Fruit fly (Drosophila melanogaster) whole organism, embryonic: Measurements from ENCODE around the gene Hrs.

Experiments used
- Asciz ChIP-seq: fragments of 200-800 bp; sonication (Bioruptor generic); optimal IDR thresholded peaks from 2 replicates; lab custom pipeline; 2017; ENCODE audit warnings: missing biosample characterization, mild to moderate bottlenecking, missing genetic modification characterization, missing genetic modification reagents
- Blimp-1 ChIP-seq: fragments of 200-800 bp; sonication (Bioruptor generic); optimal IDR thresholded peaks from 3 replicates; lab custom pipeline; 2018; ENCODE audit warnings: missing biosample characterization, missing genetic modification characterization, mild to moderate bottlenecking, moderate library complexity, missing genetic modification reagents
- BtbVII ChIP-seq: fragments of 200-800 bp; sonication (Bioruptor generic); optimal IDR thresholded peaks from 3 replicates; lab custom pipeline; 2017; ENCODE audit warnings: missing biosample characterization, mild to moderate bottlenecking, missing genetic modification characterization
- CG10543 ChIP-seq: fragments of 200-800 bp; sonication (Bioruptor generic); optimal IDR thresholded peaks from 3 replicates; lab custom pipeline; 2017; ENCODE audit warnings: missing biosample characterization, mild to moderate bottlenecking, missing genetic modification characterization, moderate library complexity
- CG11456 ChIP-seq: fragments of 200-800 bp; sonication (Bioruptor generic); IDR thresholded peaks from 3 replicates; pipeline ENCODE4 v1.3.6; 2022; ENCODE audit warnings: missing biosample characterization, missing genetic modification characterization
- CG11723 ChIP-seq: fragments of 200-800 bp; sonication (Bioruptor generic); optimal IDR thresholded peaks from 2 replicates; lab custom pipeline; 2017; ENCODE audit warnings: missing biosample characterization, mild to moderate bottlenecking, missing genetic modification characterization
- CG12236 ChIP-seq: fragments of 200-800 bp; sonication (Bioruptor generic); optimal IDR thresholded peaks from 2 replicates; lab custom pipeline; 2016; ENCODE audit warnings: missing biosample characterization, missing genetic modification characterization
- CG1233 ChIP-seq: fragments of 200-800 bp; sonication (Bioruptor generic); optimal IDR thresholded peaks from 4 replicates; lab custom pipeline; 2018; ENCODE audit warnings: missing biosample characterization, mild to moderate bottlenecking, missing genetic modification characterization
- CG14667 ChIP-seq: fragments of 200-800 bp; sonication (Bioruptor generic); IDR thresholded peaks from 2 replicates; pipeline ENCODE4 v1.3.6; 2022; ENCODE audit warnings: missing biosample characterization, missing genetic modification characterization
- CG15073 ChIP-seq: fragments of 200-800 bp; sonication (Bioruptor generic); optimal IDR thresholded peaks from 2 replicates; lab custom pipeline; 2016; ENCODE audit warnings: missing biosample characterization, missing genetic modification characterization
- CG1529 ChIP-seq: fragments of 200-800 bp; sonication (Bioruptor generic); optimal IDR thresholded peaks from 3 replicates; lab custom pipeline; 2018; ENCODE audit warnings: missing biosample characterization, missing genetic modification characterization
- CG18764 ChIP-seq: fragments of 200-800 bp; sonication (Bioruptor generic); optimal IDR thresholded peaks from 3 replicates; lab custom pipeline; 2016; ENCODE audit warnings: missing biosample characterization, missing genetic modification characterization
- CG33213 ChIP-seq: fragments of 200-800 bp; sonication (Bioruptor generic); optimal IDR thresholded peaks from 3 replicates; lab custom pipeline; 2016; ENCODE audit warnings: missing biosample characterization, missing genetic modification characterization
- CG3407 ChIP-seq: fragments of 200-800 bp; sonication (Bioruptor generic); optimal IDR thresholded peaks from 2 replicates; lab custom pipeline; 2018; ENCODE audit warnings: missing biosample characterization, mild to moderate bottlenecking, missing genetic modification characterization
- CG4424 ChIP-seq: fragments of 200-800 bp; sonication (Bioruptor generic); optimal IDR thresholded peaks from 3 replicates; lab custom pipeline; 2016; ENCODE audit warnings: missing biosample characterization, missing genetic modification characterization
- CG4730 ChIP-seq: fragments of 200-800 bp; sonication (Bioruptor generic); IDR thresholded peaks from 2 replicates; pipeline ENCODE4 v1.3.6; 2022; ENCODE audit warnings: missing biosample characterization, missing genetic modification characterization
- CG5180 ChIP-seq: fragments of 200-800 bp; sonication (Bioruptor generic); optimal IDR thresholded peaks from 3 replicates; lab custom pipeline; 2017; ENCODE audit warnings: missing biosample characterization, missing genetic modification characterization, mild to moderate bottlenecking, moderate library complexity, missing genetic modification reagents
- CG6272 ChIP-seq: fragments of 200-800 bp; sonication (Bioruptor generic); IDR thresholded peaks from 2 replicates; pipeline ENCODE4 v1.3.6; 2022; ENCODE audit warnings: missing biosample characterization, missing genetic modification characterization
- CG6683 ChIP-seq: fragments of 200-800 bp; sonication (Bioruptor generic); optimal IDR thresholded peaks from 2 replicates; lab custom pipeline; 2017; ENCODE audit warnings: missing biosample characterization, mild to moderate bottlenecking, missing genetic modification characterization, missing genetic modification reagents
- CG6791 ChIP-seq: fragments of 200-800 bp; sonication (Bioruptor generic); IDR thresholded peaks from 3 replicates; pipeline ENCODE4 v1.3.6; 2022; ENCODE audit warnings: missing biosample characterization, missing genetic modification characterization; ENCODE audit not compliant: partially characterized antibody
- D ChIP-seq, 2 experiments: fragments of 200-800 bp in 1 of 2; fragments of >200 bp in 1 of 2; sonication (Bioruptor generic) in 1 of 2; optimal IDR thresholded peaks; 2 replicates in 1 of 2; 3 replicates in 1 of 2; lab custom pipeline; 2017; ENCODE audit warnings: mild to moderate bottlenecking in 1 of 2, missing biosample characterization in 1 of 2, missing genetic modification characterization in 1 of 2, missing genetic modification reagents in 1 of 2
- E2f2 ChIP-seq: fragments of 200-800 bp; sonication (Bioruptor generic); IDR thresholded peaks from 2 replicates; pipeline ENCODE4 v1.3.6; 2022; ENCODE audit warnings: missing biosample characterization, missing genetic modification characterization
- Fer2 ChIP-seq: fragments of 200-800 bp; sonication (Bioruptor generic); optimal IDR thresholded peaks from 2 replicates; lab custom pipeline; 2018; ENCODE audit warnings: missing biosample characterization, mild to moderate bottlenecking, missing genetic modification characterization, moderate library complexity
- H15 ChIP-seq: fragments of 200-800 bp; sonication (Bioruptor generic); IDR thresholded peaks from 3 replicates; pipeline ENCODE4 v1.3.6; 2022; ENCODE audit warnings: missing biosample characterization, missing genetic modification characterization
- Hr78 ChIP-seq, 2 experiments: fragments of 200-800 bp in 1 of 2; fragments of >200 bp in 1 of 2; sonication (Bioruptor generic) in 1 of 2; optimal IDR thresholded peaks; 2 replicates each; lab custom pipeline; 2017 to 2019; ENCODE audit warnings: missing biosample characterization in 2 of 2, missing genetic modification characterization in 2 of 2, mild to moderate bottlenecking in 1 of 2, moderate library complexity in 1 of 2
- NC2β ChIP-seq: fragments of 200-800 bp; sonication (Bioruptor generic); optimal IDR thresholded peaks from 2 replicates; lab custom pipeline; 2016; ENCODE audit warnings: missing biosample characterization, missing genetic modification characterization
- Nf-YB ChIP-seq: fragments of 200-800 bp; sonication (Bioruptor generic); optimal IDR thresholded peaks from 3 replicates; lab custom pipeline; 2019; ENCODE audit warnings: missing biosample characterization, mild to moderate bottlenecking, missing genetic modification characterization, moderate library complexity
- Side ChIP-seq: fragments of 200-800 bp; sonication (Bioruptor generic); optimal IDR thresholded peaks from 2 replicates; lab custom pipeline; 2016; ENCODE audit warnings: missing biosample characterization, missing genetic modification characterization
- Six4 ChIP-seq: fragments of 200-800 bp; sonication (Bioruptor generic); optimal IDR thresholded peaks from 2 replicates; lab custom pipeline; 2016; ENCODE audit warnings: missing biosample characterization, missing genetic modification characterization
- Sry-δ ChIP-seq: fragments of 200-800 bp; sonication (Bioruptor generic); optimal IDR thresholded peaks from 2 replicates; lab custom pipeline; 2016; ENCODE audit warnings: missing biosample characterization, missing genetic modification characterization
- Ssrp ChIP-seq: fragments of 200-800 bp; sonication (Bioruptor generic); optimal IDR thresholded peaks from 2 replicates; lab custom pipeline; 2018; ENCODE audit warnings: missing biosample characterization, mild to moderate bottlenecking, missing genetic modification characterization, moderate library complexity
- Taf1 ChIP-seq: fragments of 200-800 bp; sonication (Bioruptor generic); IDR thresholded peaks from 2 replicates; pipeline ENCODE4 v1.3.6; 2022; ENCODE audit warnings: missing biosample characterization, missing genetic modification characterization
- Xrp1 ChIP-seq: fragments of 200-800 bp; sonication (Bioruptor generic); IDR thresholded peaks from 2 replicates; pipeline ENCODE4 v1.3.6; 2022; ENCODE audit warnings: missing biosample characterization, missing genetic modification characterization
- az2 ChIP-seq: fragments of 200-800 bp; sonication (Bioruptor generic); optimal IDR thresholded peaks from 3 replicates; lab custom pipeline; 2016; ENCODE audit warnings: missing biosample characterization, missing genetic modification characterization
- caup ChIP-seq: fragments of 200-800 bp; sonication (Bioruptor generic); optimal IDR thresholded peaks from 3 replicates; lab custom pipeline; 2017; ENCODE audit warnings: missing biosample characterization, mild to moderate bottlenecking, missing genetic modification characterization, moderate library complexity; ENCODE audit not compliant: severe bottlenecking
- chn ChIP-seq: fragments of 200-800 bp; sonication (Bioruptor generic); optimal IDR thresholded peaks from 2 replicates; lab custom pipeline; 2016; ENCODE audit warnings: missing biosample characterization, missing genetic modification characterization
- exex ChIP-seq: fragments of 200-800 bp; sonication (Bioruptor generic); optimal IDR thresholded peaks from 4 replicates; lab custom pipeline; 2018; ENCODE audit warnings: missing biosample characterization, mild to moderate bottlenecking, missing genetic modification characterization, moderate library complexity
- hb ChIP-seq: fragments of 200-800 bp; sonication (Bioruptor generic); IDR thresholded peaks from 3 replicates; pipeline ENCODE4 v1.3.6; 2022; ENCODE audit warnings: missing biosample characterization, missing genetic modification characterization; ENCODE audit not compliant: partially characterized antibody
- hbn ChIP-seq: fragments of 200-800 bp; sonication (Bioruptor generic); IDR thresholded peaks from 2 replicates; pipeline ENCODE4 v1.3.6; 2022; ENCODE audit warnings: missing biosample characterization, missing genetic modification characterization; ENCODE audit not compliant: partially characterized antibody
- jing ChIP-seq: fragments of 200-800 bp; sonication (Bioruptor generic); optimal IDR thresholded peaks from 2 replicates; lab custom pipeline; 2018; ENCODE audit warnings: missing biosample characterization, mild to moderate bottlenecking, missing genetic modification characterization
- kah ChIP-seq: fragments of 200-800 bp; sonication (Bioruptor generic); optimal IDR thresholded peaks from 2 replicates; lab custom pipeline; 2018; ENCODE audit warnings: missing biosample characterization, mild to moderate bottlenecking, missing genetic modification characterization
- lab ChIP-seq: fragments of 200-800 bp; sonication (Bioruptor generic); optimal IDR thresholded peaks from 3 replicates; lab custom pipeline; 2017; ENCODE audit warnings: missing biosample characterization, missing genetic modification characterization, mild to moderate bottlenecking, moderate library complexity, missing genetic modification reagents
- lmd ChIP-seq: fragments of 200-800 bp; sonication (Bioruptor generic); IDR thresholded peaks from 2 replicates; pipeline ENCODE4 v1.3.6; 2022; ENCODE audit warnings: missing biosample characterization, missing genetic modification characterization
- nerfin-2 ChIP-seq: fragments of 200-800 bp; sonication (Bioruptor generic); IDR thresholded peaks from 2 replicates; pipeline ENCODE4 v1.3.6; 2022; ENCODE audit warnings: missing biosample characterization, missing genetic modification characterization; ENCODE audit not compliant: partially characterized antibody
- pan ChIP-seq, 4 experiments: fragments of >200 bp in 3 of 4; fragments of 200-800 bp in 1 of 4; sonication (Bioruptor generic) in 1 of 4; optimal IDR thresholded peaks in 3 of 4; IDR thresholded peaks in 1 of 4; 2 replicates each; pipeline versions ENCODE4 v1.3.6 to Lab custom; 2017 to 2022; ENCODE audit warnings: missing biosample characterization in 2 of 4, missing genetic modification characterization in 2 of 4, mixed read lengths in 1 of 4
- shn ChIP-seq: fragments of 200-800 bp; sonication (Bioruptor generic); optimal IDR thresholded peaks from 3 replicates; lab custom pipeline; 2016; ENCODE audit warnings: missing biosample characterization, missing genetic modification characterization

Hrs gene

dm6 chr2L:2754437-2755322 lies 14.9 kb downstream of the Hrs start (continued):
- TF ChIP-seq hb (GFP tag; lab: Robert Waterston, UW) (no peak), jing (GFP tag; lab: Kevin White, UChicago) (peak; percentile 8), caup (GFP tag; lab: Kevin White, UChicago) (peak; percentile 86), exex (tag; lab: Kevin White, UChicago) (peak; percentile 34), lmd (GFP tag; lab: Robert Waterston, UW) (no peak), CG5180 (GFP tag; lab: Kevin White, UChicago) (peak; percentile 81), CG12236 (GFP tag; lab: Kevin White, UChicago) (peak; percentile 81), Side (GFP tag; lab: Kevin White, UChicago) (peak; percentile 71), CG6791 (no peak), CG18764 (GFP tag; lab: Kevin White, UChicago) (peak; percentile 69), lab (peak; percentile 90), CG6683 (GFP tag; lab: Kevin White, UChicago) (peak; percentile 75), Nf-YB (GFP tag; lab: Kevin White, UChicago) (peak; percentile 54), CG4424 (GFP tag; lab: Kevin White, UChicago) (peak; percentile 79), BtbVII (GFP tag; lab: Kevin White, UChicago) (peak; percentile 93), Hr78 (GFP tag; optimal IDR thresholded peaks at IDR 0.05; lab: Kevin White, UChicago) (peak in 1 of 2 experiments; percentile 44), kah (GFP tag; lab: Kevin White, UChicago) (peak; percentile 37), CG14667 (GFP tag; lab: Robert Waterston, UW) (no peak), D (optimal IDR thresholded peaks at IDR 0.05; lab: Kevin White, UChicago) (peak; percentile 27), D (GFP tag; optimal IDR thresholded peaks at IDR 0.05; lab: Kevin White, UChicago) (peak; percentile 78), az2 (GFP tag; lab: Kevin White, UChicago) (peak; percentile 76), Taf1 (GFP tag; lab: Robert Waterston, UW) (no peak), CG6272 (GFP tag; lab: Robert Waterston, UW) (no peak), CG11723 (GFP tag; lab: Kevin White, UChicago) (peak; percentile 82), H15 (GFP tag; lab: Robert Waterston, UW) (no peak), Fer2 (tag; lab: Kevin White, UChicago) (peak; percentile 73), nerfin-2 (GFP tag; lab: Robert Waterston, UW) (no peak), CG4730 (GFP tag; lab: Robert Waterston, UW) (no peak), NC2β (GFP tag; lab: Kevin White, UChicago) (peak; percentile 28), pan (optimal IDR thresholded peaks at IDR 0.05; lab: Kevin White, UChicago) (no peak), pan (GFP tag; optimal IDR thresholded peaks at IDR 0.05 in 1 of 2, IDR thresholded peaks at IDR 0.05 in 1 of 2) (no peak), E2f2 (GFP tag; lab: Robert Waterston, UW) (no peak), hbn (GFP tag; lab: Robert Waterston, UW) (no peak), Six4 (peak; percentile 53), CG1233 (GFP tag; lab: Kevin White, UChicago) (peak; percentile 83), CG1529 (GFP tag; lab: Kevin White, UChicago) (peak; percentile 85), CG33213 (GFP tag; lab: Kevin White, UChicago) (peak; percentile 64), Sry-δ (GFP tag; lab: Kevin White, UChicago) (peak; percentile 0), Xrp1 (GFP tag; lab: Robert Waterston, UW) (no peak), Asciz (GFP tag; lab: Kevin White, UChicago) (peak; percentile 76), CG10543 (GFP tag; lab: Kevin White, UChicago) (peak; percentile 80), Ssrp (peak; percentile 76), CG15073 (GFP tag; lab: Kevin White, UChicago) (no peak), CG3407 (peak; percentile 84), shn (peak; percentile 72), CG11456 (GFP tag; lab: Robert Waterston, UW) (no peak), chn (GFP tag; lab: Kevin White, UChicago) (peak; percentile 49), Blimp-1 (GFP tag; lab: Kevin White, UChicago) (peak; percentile 85)
